Worm (Caenorhabditis elegans) whole organism, L1 larva: Measurements from ENCODE around the gene pgp-10.

Source experiments
- ama-1 ChIP-seq: fragments of 150-350 bp; optimal IDR thresholded peaks from 2 replicates; lab custom pipeline; 2014
- blmp-1 ChIP-seq: fragments of 150-350 bp; optimal IDR thresholded peaks from 2 replicates; lab custom pipeline; 2014; ENCODE audit warnings: missing biosample characterization, missing genetic modification characterization
- ets-5 ChIP-seq: fragments of 200-800 bp; sonication (Bioruptor generic); IDR thresholded peaks from 2 replicates; pipeline ENCODE4 v1.3.6; 2022; ENCODE audit warnings: missing genetic modification characterization, missing compliant biosample characterization
- lin-15B ChIP-seq: fragments of 150-350 bp; sonication (generic microtip); optimal IDR thresholded peaks from 3 replicates; lab custom pipeline; 2014; ENCODE audit warnings: missing biosample characterization, missing genetic modification characterization
- lin-39 ChIP-seq: fragments of 150-350 bp; optimal IDR thresholded peaks from 2 replicates; lab custom pipeline; 2014; ENCODE audit warnings: missing biosample characterization, missing genetic modification reagents, missing genetic modification characterization
- nhr-12 ChIP-seq: sonication (generic microtip); optimal IDR thresholded peaks from 2 replicates; lab custom pipeline; 2017; ENCODE audit warnings: missing biosample characterization, missing genetic modification characterization
- nhr-19 ChIP-seq: fragments of 200-800 bp; sonication (Bioruptor generic); conservative IDR thresholded peaks from 2 replicates; pipeline ENCODE4 v1.3.6; 2022; ENCODE audit warnings: missing genetic modification characterization, missing compliant biosample characterization
- nhr-76 ChIP-seq: sonication (generic microtip); optimal IDR thresholded peaks from 2 replicates; lab custom pipeline; 2017; ENCODE audit warnings: missing biosample characterization, missing genetic modification characterization
- nhr-90 ChIP-seq: sonication (generic microtip); optimal IDR thresholded peaks from 2 replicates; lab custom pipeline; 2016; ENCODE audit warnings: mild to moderate bottlenecking, missing genetic modification characterization, missing compliant biosample characterization; ENCODE audit not compliant: poor library complexity
- skn-1 ChIP-seq: fragments of 150-350 bp; optimal IDR thresholded peaks from 2 replicates; lab custom pipeline; 2014; ENCODE audit warnings: missing biosample characterization, missing genetic modification characterization
- snpc-4 ChIP-seq: fragments of 150-350 bp; optimal IDR thresholded peaks from 2 replicates; lab custom pipeline; 2014; ENCODE audit warnings: missing biosample characterization, missing genetic modification characterization
- swsn-7 ChIP-seq: sonication (generic microtip); optimal IDR thresholded peaks from 2 replicates; lab custom pipeline; 2016; ENCODE audit warnings: missing genetic modification characterization, missing compliant biosample characterization
- zag-1 ChIP-seq: fragments of 150-350 bp; optimal IDR thresholded peaks from 2 replicates; lab custom pipeline; 2014; ENCODE audit warnings: missing biosample characterization, missing genetic modification characterization
- ztf-11 ChIP-seq, 2 experiments: sonication (generic microtip); optimal IDR thresholded peaks; 2 replicates each; lab custom pipeline; 2016 to 2017; ENCODE audit warnings: missing genetic modification characterization in 2 of 2, missing biosample characterization in 1 of 2, missing compliant biosample characterization in 1 of 2

- TF ChIP-seq nhr-19 (no peak), nhr-90 (tag; lab: Kevin White, UChicago) (no peak), snpc-4 (tag; lab: Kevin White, UChicago) (no peak), ztf-11 (tag; optimal IDR thresholded peaks at IDR 0.05; lab: Kevin White, UChicago) (no peak), blmp-1 (tag; lab: Kevin White, UChicago) (no peak), nhr-76 (tag; lab: Kevin White, UChicago) (no peak), lin-15B (tag; lab: Kevin White, UChicago) (no peak), zag-1 (tag; lab: Kevin White, UChicago) (no peak), ets-5 (no peak), lin-39 (tag; lab: Kevin White, UChicago) (no peak), nhr-12 (no peak), ama-1 (no peak), swsn-7 (tag; lab: Kevin White, UChicago) (no peak), skn-1 (tag; lab: Kevin White, UChicago) (no peak)
Measured at ce11 chrX:7211405-7211804, 52.6 kb downstream of the pgp-10 start, which contains the start of gene spp-22.
